Worm (Caenorhabditis elegans) whole organism, L1 larva: Measurements from ENCODE around the gene ucr-1.

Experiments used
- C04F5.9 ChIP-seq: sonication (generic microtip); optimal IDR thresholded peaks from 2 replicates; lab custom pipeline; 2016; ENCODE audit warnings: missing genetic modification characterization, missing compliant biosample characterization
- C16A3.4 ChIP-seq: fragments of 150-350 bp; optimal IDR thresholded peaks from 2 replicates; lab custom pipeline; 2014; ENCODE audit warnings: missing biosample characterization, missing genetic modification characterization
- C34B4.2 ChIP-seq: sonication (generic microtip); optimal IDR thresholded peaks from 2 replicates; lab custom pipeline; 2017; ENCODE audit warnings: mild to moderate bottlenecking, missing genetic modification characterization, missing compliant biosample characterization
- F16B12.6 ChIP-seq: fragments of 150-350 bp; optimal IDR thresholded peaks from 2 replicates; lab custom pipeline; 2014; ENCODE audit warnings: missing biosample characterization, missing genetic modification characterization
- Y116A8C.19 ChIP-seq: sonication (generic microtip); optimal IDR thresholded peaks from 2 replicates; lab custom pipeline; 2016; ENCODE audit warnings: missing compliant biosample characterization, missing genetic modification characterization, borderline replicate concordance
- aha-1 ChIP-seq: fragments of 150-350 bp; optimal IDR thresholded peaks from 2 replicates; lab custom pipeline; 2014; ENCODE audit warnings: missing biosample characterization, missing genetic modification characterization
- ama-1 ChIP-seq: fragments of 150-350 bp; optimal IDR thresholded peaks from 2 replicates; lab custom pipeline; 2014
- blmp-1 ChIP-seq: fragments of 150-350 bp; optimal IDR thresholded peaks from 2 replicates; lab custom pipeline; 2014; ENCODE audit warnings: missing biosample characterization, missing genetic modification characterization
- ceh-63 ChIP-seq: fragments of 200-800 bp; sonication (Bioruptor generic); optimal IDR thresholded peaks from 2 replicates; lab custom pipeline; 2018; ENCODE audit warnings: mild to moderate bottlenecking, missing genetic modification characterization, missing compliant biosample characterization
- ceh-8 ChIP-seq: fragments of 200-800 bp; sonication (Bioruptor generic); optimal IDR thresholded peaks from 2 replicates; lab custom pipeline; 2018; ENCODE audit warnings: mild to moderate bottlenecking, missing genetic modification characterization, moderate library complexity, missing compliant biosample characterization
- ceh-82 ChIP-seq, 3 experiments: fragments of 150-350 bp in 1 of 3; sonication (generic microtip) in 2 of 3; optimal IDR thresholded peaks; 2 replicates each; lab custom pipeline; 2014 to 2017; ENCODE audit warnings: missing biosample characterization in 3 of 3, missing genetic modification characterization in 3 of 3
- ceh-90 ChIP-seq: sonication (generic microtip); optimal IDR thresholded peaks from 2 replicates; lab custom pipeline; 2016; ENCODE audit warnings: missing genetic modification characterization, missing compliant biosample characterization
- ces-1 ChIP-seq: fragments of 150-350 bp; optimal IDR thresholded peaks from 2 replicates; lab custom pipeline; 2014; ENCODE audit warnings: missing biosample characterization, missing genetic modification reagents, missing genetic modification characterization
- dpl-1 ChIP-seq, 3 experiments: fragments of 150-350 bp in 2 of 3; sonication (generic microtip) in 1 of 3; optimal IDR thresholded peaks; 2 replicates each; lab custom pipeline; 2014 to 2017; ENCODE audit warnings: missing biosample characterization in 3 of 3, missing genetic modification characterization in 3 of 3, missing genetic modification reagents in 3 of 3
- dsc-1 ChIP-seq: sonication (generic microtip); optimal IDR thresholded peaks from 2 replicates; lab custom pipeline; 2016; ENCODE audit warnings: mild to moderate bottlenecking, missing genetic modification characterization, missing compliant biosample characterization
- efl-1 ChIP-seq, 4 experiments: fragments of 150-350 bp; optimal IDR thresholded peaks in 3 of 4; peaks in 1 of 4; 1 replicate in 1 of 4; 2 replicates in 3 of 4; lab custom pipeline; 2014; ENCODE audit warnings: missing biosample characterization in 2 of 4, missing genetic modification characterization in 2 of 4, missing genetic modification reagents in 2 of 4
- egl-13 ChIP-seq: sonication (generic microtip); optimal IDR thresholded peaks from 2 replicates; lab custom pipeline; 2016; ENCODE audit warnings: missing genotype, missing genetic modification reagents, missing genetic modification characterization, missing compliant biosample characterization
- egl-27 ChIP-seq, 2 experiments: fragments of 150-350 bp in 1 of 2; sonication (generic microtip); optimal IDR thresholded peaks; 3 replicates each; lab custom pipeline; 2017 to 2018; ENCODE audit warnings: missing biosample characterization in 2 of 2, missing genetic modification characterization in 2 of 2, missing genetic modification reagents in 2 of 2
- fkh-8 ChIP-seq: sonication (generic microtip); optimal IDR thresholded peaks from 2 replicates; lab custom pipeline; 2016; ENCODE audit warnings: mild to moderate bottlenecking, missing genetic modification characterization, missing compliant biosample characterization
- fos-1 ChIP-seq: fragments of 150-350 bp; optimal IDR thresholded peaks from 2 replicates; lab custom pipeline; 2014; ENCODE audit warnings: missing biosample characterization, missing genetic modification characterization
- hlh-17 ChIP-seq: fragments of 200-800 bp; sonication (Bioruptor generic); optimal IDR thresholded peaks from 2 replicates; lab custom pipeline; 2018; ENCODE audit warnings: missing genetic modification characterization, mild to moderate bottlenecking, missing compliant biosample characterization, moderate library complexity, borderline replicate concordance
- hlh-4 ChIP-seq: sonication (generic microtip); optimal IDR thresholded peaks from 2 replicates; lab custom pipeline; 2016; ENCODE audit warnings: mild to moderate bottlenecking, missing genetic modification characterization, missing compliant biosample characterization
- irx-1 ChIP-seq: sonication (generic microtip); optimal IDR thresholded peaks from 2 replicates; lab custom pipeline; 2016; ENCODE audit warnings: missing genetic modification characterization, missing compliant biosample characterization
- lin-13 ChIP-seq: fragments of 150-350 bp; optimal IDR thresholded peaks from 2 replicates; lab custom pipeline; 2014; ENCODE audit warnings: missing biosample characterization, missing genetic modification reagents, missing genetic modification characterization
- lin-39 ChIP-seq: fragments of 150-350 bp; optimal IDR thresholded peaks from 2 replicates; lab custom pipeline; 2014; ENCODE audit warnings: missing biosample characterization, missing genetic modification reagents, missing genetic modification characterization
- lsy-2 ChIP-seq, 2 experiments: fragments of 150-350 bp; optimal IDR thresholded peaks; 2 replicates each; lab custom pipeline; 2014; ENCODE audit warnings: missing biosample characterization in 2 of 2, missing genetic modification characterization in 2 of 2
- nhr-19 ChIP-seq: fragments of 200-800 bp; sonication (Bioruptor generic); conservative IDR thresholded peaks from 2 replicates; pipeline ENCODE4 v1.3.6; 2022; ENCODE audit warnings: missing genetic modification characterization, missing compliant biosample characterization
- nhr-20 ChIP-seq: sonication (generic microtip); optimal IDR thresholded peaks from 2 replicates; lab custom pipeline; 2016; ENCODE audit warnings: mild to moderate bottlenecking, missing genetic modification characterization, missing compliant biosample characterization
- nhr-47 ChIP-seq: sonication (generic microtip); optimal IDR thresholded peaks from 2 replicates; lab custom pipeline; 2016; ENCODE audit warnings: mild to moderate bottlenecking, missing genetic modification characterization, moderate library complexity, missing compliant biosample characterization
- nhr-76 ChIP-seq: sonication (generic microtip); optimal IDR thresholded peaks from 2 replicates; lab custom pipeline; 2017; ENCODE audit warnings: missing biosample characterization, missing genetic modification characterization
- nhr-77 ChIP-seq: fragments of 150-350 bp; optimal IDR thresholded peaks from 2 replicates; lab custom pipeline; 2014; ENCODE audit warnings: missing biosample characterization, missing genetic modification characterization
- nhr-85 ChIP-seq: sonication (generic microtip); peaks from one replicate; lab custom pipeline; 2016; ENCODE audit warnings: missing genetic modification characterization, inconsistent platforms, missing compliant biosample characterization
- pag-3 ChIP-seq: sonication (generic microtip); optimal IDR thresholded peaks from 2 replicates; lab custom pipeline; 2017; ENCODE audit warnings: missing genetic modification characterization, mild to moderate bottlenecking, missing compliant biosample characterization, antibody characterized with exemption, borderline replicate concordance; ENCODE audit not compliant: insufficient read depth
- pax-3 ChIP-seq: fragments of 200-800 bp; sonication (Bioruptor generic); optimal IDR thresholded peaks from 2 replicates; lab custom pipeline; 2018; ENCODE audit warnings: mild to moderate bottlenecking, missing genetic modification characterization, moderate library complexity, missing compliant biosample characterization
- pqm-1 ChIP-seq: sonication (generic microtip); optimal IDR thresholded peaks from 3 replicates; lab custom pipeline; 2017; ENCODE audit warnings: missing biosample characterization, missing genetic modification characterization
- skn-1 ChIP-seq: fragments of 150-350 bp; optimal IDR thresholded peaks from 2 replicates; lab custom pipeline; 2014; ENCODE audit warnings: missing biosample characterization, missing genetic modification characterization
- swsn-7 ChIP-seq: sonication (generic microtip); optimal IDR thresholded peaks from 2 replicates; lab custom pipeline; 2016; ENCODE audit warnings: missing genetic modification characterization, missing compliant biosample characterization
- tbx-2 ChIP-seq: sonication (generic microtip); optimal IDR thresholded peaks from 2 replicates; lab custom pipeline; 2016; ENCODE audit warnings: missing genetic modification characterization, missing compliant biosample characterization
- unc-130 ChIP-seq: fragments of 150-350 bp; optimal IDR thresholded peaks from 2 replicates; lab custom pipeline; 2017; ENCODE audit warnings: missing biosample characterization, missing genetic modification characterization, inconsistent platforms
- unc-86 ChIP-seq: sonication (generic microtip); optimal IDR thresholded peaks from 2 replicates; lab custom pipeline; 2016; ENCODE audit warnings: missing genetic modification characterization, missing compliant biosample characterization
- xbp-1 ChIP-seq: sonication (generic microtip); optimal IDR thresholded peaks from 2 replicates; lab custom pipeline; 2016; ENCODE audit warnings: missing genetic modification characterization, missing compliant biosample characterization

ucr-1 gene

ce11 chrIII:5591668-5592149, at the start of gene ucr-1, which contains the start of gene ddx-15 (continued):
- TF ChIP-seq F16B12.6 (tag; lab: Kevin White, UChicago) (peak; percentile 14), C04F5.9 (peak; percentile 0), dsc-1 (tag; lab: Kevin White, UChicago) (peak; percentile 45), irx-1 (tag; lab: Kevin White, UChicago) (peak; percentile 42), blmp-1 (no peak), fkh-8 (tag; lab: Kevin White, UChicago) (peak; percentile 72), lin-39 (tag; lab: Kevin White, UChicago) (no peak), fos-1 (tag; lab: Kevin White, UChicago) (peak; percentile 43), hlh-4 (no peak), ceh-63 (no peak), lin-13 (peak; percentile 25), ces-1 (GFP tag; lab: Kevin White, UChicago) (no peak), ceh-90 (no peak), ceh-82 (tag; optimal IDR thresholded peaks at IDR 0.05; lab: Kevin White, UChicago) (peak; percentile 1 to 79 (median 37)), nhr-76 (tag; lab: Kevin White, UChicago) (no peak), skn-1 (peak; percentile 39), swsn-7 (peak; percentile 66), C16A3.4 (tag; lab: Kevin White, UChicago) (peak; percentile 67), pqm-1 (no peak), unc-86 (peak; percentile 69), nhr-19 (GFP tag; lab: Robert Waterston, UW) (peak; percentile 65), pag-3 (tag; lab: Kevin White, UChicago) (no peak), dpl-1 (GFP tag; optimal IDR thresholded peaks at IDR 0.05; lab: Kevin White, UChicago) (peak; percentile 69 to 78 (median 72)), efl-1 (optimal IDR thresholded peaks at IDR 0.05; lab: Kevin White, UChicago) (peak; percentile 81 to 83), efl-1 (GFP tag; optimal IDR thresholded peaks at IDR 0.05 in 1 of 2; lab: Kevin White, UChicago) (peak; percentile 76 to 97), tbx-2 (peak; percentile 55), C34B4.2 (tag; lab: Kevin White, UChicago) (no peak), nhr-85 (tag; lab: Kevin White, UChicago) (peak; percentile 73), nhr-47 (tag; lab: Kevin White, UChicago) (peak; percentile 78), ceh-8 (no peak), unc-130 (tag; lab: Kevin White, UChicago) (peak; percentile 78), pax-3 (tag; lab: Kevin White, UChicago) (peak; percentile 15)

- TF ChIP-seq nhr-20 (tag; lab: Kevin White, UChicago) = no peak
- no peak for TF ChIP-seq egl-13 (tag; lab: Kevin White, UChicago)
- TF ChIP-seq ama-1 (lab: Kevin White, UChicago) = no peak
- no peak for TF ChIP-seq aha-1 (tag; lab: Kevin White, UChicago)
- TF ChIP-seq xbp-1 (tag; lab: Kevin White, UChicago) = no peak
- TF ChIP-seq lsy-2 (tag; optimal IDR thresholded peaks at IDR 0.05; lab: Kevin White, UChicago) = no peak
- no peak for TF ChIP-seq egl-27 (tag; optimal IDR thresholded peaks at IDR 0.05; lab: Kevin White, UChicago)
- TF ChIP-seq nhr-85 (tag; lab: Kevin White, UChicago) = no peak
- TF ChIP-seq swsn-7 = no peak
- no peak for TF ChIP-seq nhr-77 (tag; lab: Kevin White, UChicago)
- TF ChIP-seq blmp-1 = no peak
- no peak for TF ChIP-seq Y116A8C.19
Observed at ce11 chrIII:5543050-5543449, 48.9 kb upstream of the ucr-1 start, which contains the start of gene D1044.6. D1044.6 (minus strand) TSS chrIII:5543177.

- TF ChIP-seq hlh-17 (GFP tag; lab: Kevin White, UChicago) (no peak), efl-1 (optimal IDR thresholded peaks at IDR 0.05; lab: Kevin White, UChicago) (no peak), efl-1 (GFP tag; optimal IDR thresholded peaks at IDR 0.05 in 1 of 2; lab: Kevin White, UChicago) (peak in 1 of 2 experiments; percentile 24)
Observed at ce11 chrIII:5543727-5544345, 48.1 kb upstream of the ucr-1 start, which contains the start of gene D1044.1. D1044.1 (plus strand) TSS chrIII:5544295.
